Worm (Caenorhabditis elegans) whole organism, L3 larva: Measurements from ENCODE around the gene C50F7.9.

ENCODE experiments used
- R02D3.7 ChIP-seq: fragments of 150-350 bp; optimal IDR thresholded peaks from 2 replicates; lab custom pipeline; 2014; ENCODE audit warnings: missing biosample characterization, missing genetic modification characterization
- ZK546.5 ChIP-seq: sonication (generic microtip); optimal IDR thresholded peaks from 2 replicates; lab custom pipeline; 2017; ENCODE audit warnings: missing biosample characterization, missing genetic modification characterization
- ceh-16 ChIP-seq: sonication (generic microtip); optimal IDR thresholded peaks from 2 replicates; lab custom pipeline; 2017; ENCODE audit warnings: missing biosample characterization, missing genetic modification characterization
- ceh-28 ChIP-seq: fragments of 150-350 bp; optimal IDR thresholded peaks from 2 replicates; lab custom pipeline; 2014; ENCODE audit warnings: missing biosample characterization, missing genetic modification reagents, missing genetic modification characterization
- ceh-82 ChIP-seq: fragments of 150-350 bp; optimal IDR thresholded peaks from 2 replicates; lab custom pipeline; 2014; ENCODE audit warnings: missing biosample characterization, missing genetic modification characterization
- ceh-9 ChIP-seq: sonication (generic microtip); optimal IDR thresholded peaks from 2 replicates; lab custom pipeline; 2018; ENCODE audit warnings: missing biosample characterization, missing genetic modification characterization
- elt-1 ChIP-seq: fragments of 150-350 bp; optimal IDR thresholded peaks from 2 replicates; lab custom pipeline; 2014; ENCODE audit warnings: missing biosample characterization, missing genetic modification characterization
- elt-2 ChIP-seq: sonication (generic microtip); optimal IDR thresholded peaks from 2 replicates; lab custom pipeline; 2016; ENCODE audit warnings: missing genetic modification reagents, mild to moderate bottlenecking, missing genetic modification characterization, missing compliant biosample characterization
- elt-3 ChIP-seq, 3 experiments: fragments of 150-350 bp in 1 of 3; sonication (generic microtip) in 2 of 3; optimal IDR thresholded peaks; 2 replicates in 2 of 3; 4 replicates in 1 of 3; lab custom pipeline; 2014 to 2017; ENCODE audit warnings: missing biosample characterization in 3 of 3, missing genetic modification characterization in 3 of 3
- eor-1 ChIP-seq, 2 experiments: fragments of 150-350 bp; optimal IDR thresholded peaks; 2 replicates each; lab custom pipeline; 2014 to 2018; ENCODE audit warnings: missing biosample characterization in 2 of 2, missing genetic modification characterization in 2 of 2
- fkh-10 ChIP-seq: sonication (generic microtip); optimal IDR thresholded peaks from 2 replicates; lab custom pipeline; 2017; ENCODE audit warnings: missing biosample characterization, missing genetic modification reagents, missing genetic modification characterization
- fkh-2 ChIP-seq: fragments of 150-350 bp; optimal IDR thresholded peaks from 2 replicates; lab custom pipeline; 2014; ENCODE audit warnings: missing biosample characterization, missing genetic modification reagents, missing genetic modification characterization
- fos-1 ChIP-seq: fragments of 150-350 bp; optimal IDR thresholded peaks from 2 replicates; lab custom pipeline; 2014; ENCODE audit warnings: missing biosample characterization, missing genetic modification characterization
- hmg-11 ChIP-seq: sonication (generic microtip); optimal IDR thresholded peaks from 2 replicates; lab custom pipeline; 2016; ENCODE audit warnings: missing genetic modification characterization, missing compliant biosample characterization
- jun-1 ChIP-seq: fragments of 150-350 bp; optimal IDR thresholded peaks from 2 replicates; lab custom pipeline; 2014; ENCODE audit warnings: missing biosample characterization, missing genetic modification reagents, missing genetic modification characterization
- lin-15B ChIP-seq: fragments of 150-350 bp; optimal IDR thresholded peaks from 2 replicates; lab custom pipeline; 2014; ENCODE audit warnings: missing biosample characterization, missing genetic modification characterization
- nfya-1 ChIP-seq: sonication (generic microtip); optimal IDR thresholded peaks from 2 replicates; lab custom pipeline; 2017; ENCODE audit warnings: missing genetic modification characterization, mild to moderate bottlenecking, missing compliant biosample characterization, antibody characterized with exemption, moderate library complexity; ENCODE audit not compliant: insufficient read depth
- nhr-237 ChIP-seq: fragments of 150-350 bp; optimal IDR thresholded peaks from 2 replicates; lab custom pipeline; 2014; ENCODE audit warnings: missing biosample characterization, missing genetic modification characterization
- nhr-25 ChIP-seq: sonication (generic microtip); optimal IDR thresholded peaks from 2 replicates; lab custom pipeline; 2017; ENCODE audit warnings: missing biosample characterization, missing genetic modification characterization
- nhr-28 ChIP-seq: fragments of 150-350 bp; optimal IDR thresholded peaks from 2 replicates; lab custom pipeline; 2014; ENCODE audit warnings: missing biosample characterization, missing genetic modification characterization
- nhr-43 ChIP-seq: sonication (generic microtip); optimal IDR thresholded peaks from 2 replicates; lab custom pipeline; 2016; ENCODE audit warnings: mild to moderate bottlenecking, missing genetic modification characterization, missing compliant biosample characterization; ENCODE audit not compliant: poor library complexity, severe bottlenecking
- nhr-67 ChIP-seq: fragments of 150-350 bp; optimal IDR thresholded peaks from 2 replicates; lab custom pipeline; 2014; ENCODE audit warnings: missing biosample characterization, missing genetic modification characterization
- nhr-77 ChIP-seq: fragments of 150-350 bp; optimal IDR thresholded peaks from 2 replicates; lab custom pipeline; 2014; ENCODE audit warnings: missing biosample characterization, missing genetic modification characterization
- pqm-1 ChIP-seq: fragments of 150-350 bp; optimal IDR thresholded peaks from 2 replicates; lab custom pipeline; 2017; ENCODE audit warnings: missing biosample characterization, missing genetic modification characterization, inconsistent platforms
- sea-2 ChIP-seq: fragments of 150-350 bp; sonication (generic microtip); optimal IDR thresholded peaks from 4 replicates; lab custom pipeline; 2014; ENCODE audit warnings: missing biosample characterization, missing genetic modification reagents, missing genetic modification characterization
- skn-1 ChIP-seq: fragments of 150-350 bp; optimal IDR thresholded peaks from 2 replicates; lab custom pipeline; 2014; ENCODE audit warnings: missing biosample characterization, missing genetic modification characterization
- tbx-2 ChIP-seq: sonication (generic microtip); optimal IDR thresholded peaks from 2 replicates; lab custom pipeline; 2016; ENCODE audit warnings: mild to moderate bottlenecking, missing genetic modification characterization, missing compliant biosample characterization
- unc-39 ChIP-seq: sonication (generic microtip); optimal IDR thresholded peaks from 4 replicates; lab custom pipeline; 2017; ENCODE audit warnings: missing biosample characterization, missing genetic modification characterization
- unc-62 ChIP-seq: fragments of 150-350 bp; sonication (generic microtip); optimal IDR thresholded peaks from 4 replicates; lab custom pipeline; 2014; ENCODE audit warnings: missing biosample characterization, missing genetic modification reagents, missing genetic modification characterization
- zag-1 ChIP-seq: fragments of 150-350 bp; optimal IDR thresholded peaks from 2 replicates; lab custom pipeline; 2014; ENCODE audit warnings: missing biosample characterization, missing genetic modification characterization
- ztf-4 ChIP-seq: fragments of 150-350 bp; optimal IDR thresholded peaks from 2 replicates; lab custom pipeline; 2014; ENCODE audit warnings: missing biosample characterization, missing genetic modification characterization

Gene C50F7.9

ce11 chrIV:7757245-7757644 is 25.4 kb upstream of the C50F7.9 start, which contains the start of gene C46A5.4:
Gene C46A5.4 (minus strand): TSS chrIV:7757345.
- no peak for TF ChIP-seq ceh-28
- no peak for TF ChIP-seq hmg-11 (tag; lab: Kevin White, UChicago)
- no peak for TF ChIP-seq elt-1 (tag; lab: Kevin White, UChicago)
- TF ChIP-seq nhr-28 (tag; lab: Kevin White, UChicago): no peak
- no peak for TF ChIP-seq fkh-2
- TF ChIP-seq sea-2: no peak
- TF ChIP-seq R02D3.7 (tag; lab: Kevin White, UChicago): no peak
- no peak for TF ChIP-seq jun-1
- TF ChIP-seq eor-1 (tag; optimal IDR thresholded peaks at IDR 0.05; lab: Kevin White, UChicago): no peak
- no peak for TF ChIP-seq fos-1 (tag; lab: Kevin White, UChicago)
- no peak for TF ChIP-seq nhr-67 (tag; lab: Kevin White, UChicago)
- TF ChIP-seq nhr-43 (tag; lab: Kevin White, UChicago): no peak
- TF ChIP-seq unc-62: no peak
- TF ChIP-seq zag-1 (tag; lab: Kevin White, UChicago): no peak

- no peak for TF ChIP-seq nhr-237 (tag; lab: Kevin White, UChicago)
Observed at ce11 chrIV:7754114-7754513, 22.3 kb upstream of the C50F7.9 start.

ce11 chrIV:7753108-7753507 is 21.2 kb upstream of the C50F7.9 start, which contains the start of gene col-14:
Gene col-14 (plus strand): TSS chrIV:7753408.
- TF ChIP-seq nhr-25 (tag; lab: Kevin White, UChicago): peak; percentile 16
- no peak for TF ChIP-seq skn-1 (tag; lab: Kevin White, UChicago)
- no peak for TF ChIP-seq ztf-4

ce11 chrIV:7747838-7748237 is 16.0 kb upstream of the C50F7.9 start, which contains the start of gene klo-1:
Gene klo-1 (minus strand): TSS chrIV:7748225.
- no peak for TF ChIP-seq nfya-1
- TF ChIP-seq elt-2 (tag; lab: Kevin White, UChicago): peak; percentile 88
- TF ChIP-seq jun-1: no peak
- TF ChIP-seq pqm-1 (tag; lab: Kevin White, UChicago): peak; percentile 52

- TF ChIP-seq elt-3 (tag; optimal IDR thresholded peaks at IDR 0.05; lab: Kevin White, UChicago) (no peak), lin-15B (tag; lab: Kevin White, UChicago) (no peak), nhr-25 (tag; lab: Kevin White, UChicago) (no peak), nfya-1 (no peak), fkh-10 (no peak), fkh-2 (no peak), hmg-11 (tag; lab: Kevin White, UChicago) (no peak), tbx-2 (no peak), ceh-9 (tag; lab: Kevin White, UChicago) (no peak), elt-1 (tag; lab: Kevin White, UChicago) (no peak), nhr-77 (tag; lab: Kevin White, UChicago) (no peak), ztf-4 (no peak), skn-1 (tag; lab: Kevin White, UChicago) (no peak)
Observed at ce11 chrIV:7743539-7743938, 11.7 kb upstream of the C50F7.9 start, which contains the start of gene npr-35. Gene npr-35 (plus strand): TSS chrIV:7743839.

ce11 chrIV:7736616-7737015 is 4.8 kb upstream of the C50F7.9 start:
- TF ChIP-seq hmg-11 (tag; lab: Kevin White, UChicago) (no peak), nhr-77 (tag; lab: Kevin White, UChicago) (no peak), elt-2 (tag; lab: Kevin White, UChicago) (no peak), jun-1 (no peak), ztf-4 (no peak), elt-1 (tag; lab: Kevin White, UChicago) (no peak), unc-39 (tag; lab: Kevin White, UChicago) (no peak), ZK546.5 (tag; lab: Kevin White, UChicago) (no peak), nhr-67 (tag; lab: Kevin White, UChicago) (no peak), zag-1 (tag; lab: Kevin White, UChicago) (no peak), sea-2 (no peak), ceh-16 (tag; lab: Kevin White, UChicago) (no peak), ceh-82 (no peak), nhr-28 (tag; lab: Kevin White, UChicago) (no peak)
